Fruit fly (Drosophila melanogaster) whole organism, adult: Measurements from ENCODE around the gene PolD1.

Experiments
- CG11617 ChIP-seq: fragments of 200-800 bp; sonication (Bioruptor generic); optimal IDR thresholded peaks from 2 replicates; lab custom pipeline; 2017; ENCODE audit warnings: mild to moderate bottlenecking, missing biosample characterization, missing genetic modification reagents, missing genetic modification characterization
- CG12768 ChIP-seq: fragments of 200-800 bp; sonication (Bioruptor generic); optimal IDR thresholded peaks from 2 replicates; lab custom pipeline; 2017; ENCODE audit warnings: missing biosample characterization, missing genetic modification characterization, mild to moderate bottlenecking, moderate library complexity, missing genetic modification reagents
- CG14711 ChIP-seq: fragments of 200-800 bp; sonication (Bioruptor generic); optimal IDR thresholded peaks from 2 replicates; lab custom pipeline; 2018; ENCODE audit warnings: missing biosample characterization, mild to moderate bottlenecking, missing genetic modification characterization, moderate library complexity
- CG1620 ChIP-seq: fragments of 200-800 bp; sonication (Bioruptor generic); optimal IDR thresholded peaks from 2 replicates; lab custom pipeline; 2016; ENCODE audit warnings: missing biosample characterization, missing genetic modification characterization
- CG33017 ChIP-seq: fragments of 200-800 bp; sonication (Bioruptor generic); optimal IDR thresholded peaks from 2 replicates; lab custom pipeline; 2018; ENCODE audit warnings: missing biosample characterization, mild to moderate bottlenecking, missing genetic modification characterization, moderate library complexity
- CG5204 ChIP-seq: fragments of 200-800 bp; sonication (Bioruptor generic); optimal IDR thresholded peaks from 2 replicates; lab custom pipeline; 2016; ENCODE audit warnings: missing biosample characterization, missing genetic modification characterization
- CG7045 ChIP-seq: fragments of 200-800 bp; sonication (Bioruptor generic); optimal IDR thresholded peaks from 2 replicates; lab custom pipeline; 2017; ENCODE audit warnings: missing biosample characterization, mild to moderate bottlenecking, missing genetic modification characterization
- CG7101 ChIP-seq: fragments of 200-800 bp; sonication (Bioruptor generic); optimal IDR thresholded peaks from 2 replicates; lab custom pipeline; 2018; ENCODE audit warnings: missing biosample characterization, mild to moderate bottlenecking, missing genetic modification characterization, moderate library complexity
- Clk ChIP-seq: fragments of 200-800 bp; sonication (Bioruptor generic); optimal IDR thresholded peaks from 2 replicates; lab custom pipeline; 2017; ENCODE audit warnings: missing biosample characterization, missing genetic modification characterization
- Crg-1 ChIP-seq: fragments of 200-800 bp; sonication (Bioruptor generic); optimal IDR thresholded peaks from 2 replicates; lab custom pipeline; 2016; ENCODE audit warnings: missing biosample characterization, missing genetic modification characterization
- Hr96 ChIP-seq: fragments of 200-800 bp; sonication (Bioruptor generic); optimal IDR thresholded peaks from 2 replicates; lab custom pipeline; 2016; ENCODE audit warnings: missing biosample characterization, missing genetic modification characterization
- Mnt ChIP-seq: fragments of 200-800 bp; sonication (Bioruptor generic); optimal IDR thresholded peaks from 2 replicates; lab custom pipeline; 2016; ENCODE audit warnings: missing biosample characterization, mild to moderate bottlenecking, missing genetic modification characterization
- bab1 ChIP-seq: fragments of 200-800 bp; sonication (Bioruptor generic); optimal IDR thresholded peaks from 3 replicates; lab custom pipeline; 2019; ENCODE audit warnings: missing biosample characterization, mild to moderate bottlenecking, missing genetic modification characterization, moderate library complexity
- cic ChIP-seq: fragments of 200-800 bp; sonication (Bioruptor generic); optimal IDR thresholded peaks from 2 replicates; lab custom pipeline; 2017; ENCODE audit warnings: missing biosample characterization, mild to moderate bottlenecking, missing genetic modification characterization, moderate library complexity
- cnc ChIP-seq, 2 experiments: fragments of >200 bp; optimal IDR thresholded peaks; 2 replicates each; lab custom pipeline; 2017
- kay ChIP-seq: fragments of 200-800 bp; sonication (Bioruptor generic); peaks from one replicate; lab custom pipeline; 2016; ENCODE audit warnings: missing biosample characterization, missing genetic modification characterization, borderline replicate concordance
- ovo ChIP-seq: fragments of 200-800 bp; sonication (Bioruptor generic); optimal IDR thresholded peaks from 2 replicates; lab custom pipeline; 2016; ENCODE audit warnings: missing biosample characterization, missing genetic modification characterization
- pad ChIP-seq: fragments of 200-800 bp; sonication (Bioruptor generic); optimal IDR thresholded peaks from 3 replicates; lab custom pipeline; 2017; ENCODE audit warnings: missing biosample characterization, missing genetic modification characterization, mild to moderate bottlenecking, moderate library complexity, missing genetic modification reagents
- tj ChIP-seq: fragments of 200-800 bp; sonication (Bioruptor generic); optimal IDR thresholded peaks from 3 replicates; lab custom pipeline; 2017; ENCODE audit warnings: missing biosample characterization, mild to moderate bottlenecking, missing genetic modification characterization, moderate library complexity
- toe ChIP-seq: fragments of 200-800 bp; sonication (Bioruptor generic); optimal IDR thresholded peaks from 2 replicates; lab custom pipeline; 2016; ENCODE audit warnings: missing biosample characterization, missing genetic modification characterization

PolD1 gene

dm6 chr3L:15982783-15983432, 4.7 kb downstream of the PolD1 start, which contains the start of the genes brm and Arl1:
TSS of gene brm (minus strand) at chr3L:15982869.
TSS of gene Arl1 (plus strand) at chr3L:15983135.
- TF ChIP-seq bab1 (GFP tag; lab: Kevin White, UChicago): peak; percentile 99
- TF ChIP-seq CG11617 (GFP tag; lab: Kevin White, UChicago): peak; percentile 99
- TF ChIP-seq CG7101: peak; percentile 99
- peak; percentile 99 for TF ChIP-seq CG7045 (GFP tag; lab: Kevin White, UChicago)
- TF ChIP-seq CG33017: peak; percentile 98
- peak; percentile 98 for TF ChIP-seq CG14711
- TF ChIP-seq ovo (GFP tag; lab: Kevin White, UChicago): peak; percentile 98
- peak; percentile 93 for TF ChIP-seq tj (GFP tag; lab: Kevin White, UChicago)
- TF ChIP-seq CG12768 (GFP tag; lab: Kevin White, UChicago): peak; percentile 99
- TF ChIP-seq cnc (optimal IDR thresholded peaks at IDR 0.05; lab: Kevin White, UChicago): no peak
- TF ChIP-seq CG1620 (GFP tag; lab: Kevin White, UChicago): peak; percentile 97
- no peak for TF ChIP-seq kay (GFP tag; lab: Kevin White, UChicago)
- TF ChIP-seq Crg-1 (GFP tag; lab: Kevin White, UChicago): peak; percentile 97
- TF ChIP-seq Mnt: peak; percentile 95
- TF ChIP-seq toe: peak; percentile 99
- peak; percentile 93 for TF ChIP-seq cic
- TF ChIP-seq Hr96: peak; percentile 95
- peak; percentile 97 for TF ChIP-seq CG5204
- peak; percentile 95 for TF ChIP-seq pad (GFP tag; lab: Kevin White, UChicago)
- TF ChIP-seq Clk (GFP tag; lab: Kevin White, UChicago): peak; percentile 99

- no peak for TF ChIP-seq tj (GFP tag; lab: Kevin White, UChicago)
- TF ChIP-seq bab1 (GFP tag; lab: Kevin White, UChicago): no peak
- TF ChIP-seq ovo (GFP tag; lab: Kevin White, UChicago): no peak
- TF ChIP-seq Mnt: no peak
- TF ChIP-seq toe: no peak
- no peak for TF ChIP-seq CG12768 (GFP tag; lab: Kevin White, UChicago)
- TF ChIP-seq CG1620 (GFP tag; lab: Kevin White, UChicago): no peak
- no peak for TF ChIP-seq cic
- TF ChIP-seq CG33017: no peak
- no peak for TF ChIP-seq Hr96
- no peak for TF ChIP-seq CG5204
- TF ChIP-seq CG7101: no peak
- no peak for TF ChIP-seq Clk (GFP tag; lab: Kevin White, UChicago)
- TF ChIP-seq CG7045 (GFP tag; lab: Kevin White, UChicago): no peak
- TF ChIP-seq Crg-1 (GFP tag; lab: Kevin White, UChicago): no peak
- no peak for TF ChIP-seq CG14711
- TF ChIP-seq CG11617 (GFP tag; lab: Kevin White, UChicago): no peak
- no peak for TF ChIP-seq kay (GFP tag; lab: Kevin White, UChicago)
- TF ChIP-seq cnc (optimal IDR thresholded peaks at IDR 0.05; lab: Kevin White, UChicago): no peak
- no peak for TF ChIP-seq pad (GFP tag; lab: Kevin White, UChicago)
Observed at dm6 chr3L:15982148-15982547, 5.5 kb downstream of the PolD1 start.

- TF ChIP-seq cnc (optimal IDR thresholded peaks at IDR 0.05; lab: Kevin White, UChicago): no peak
- TF ChIP-seq CG5204: no peak
- TF ChIP-seq tj (GFP tag; lab: Kevin White, UChicago): no peak
- no peak for TF ChIP-seq Crg-1 (GFP tag; lab: Kevin White, UChicago)
- no peak for TF ChIP-seq CG14711
- no peak for TF ChIP-seq Mnt
- no peak for TF ChIP-seq kay (GFP tag; lab: Kevin White, UChicago)
- TF ChIP-seq ovo (GFP tag; lab: Kevin White, UChicago): no peak
- no peak for TF ChIP-seq CG12768 (GFP tag; lab: Kevin White, UChicago)
- no peak for TF ChIP-seq pad (GFP tag; lab: Kevin White, UChicago)
- no peak for TF ChIP-seq CG1620 (GFP tag; lab: Kevin White, UChicago)
- TF ChIP-seq cic: no peak
- no peak for TF ChIP-seq toe
- no peak for TF ChIP-seq CG33017
- TF ChIP-seq Hr96: no peak
- TF ChIP-seq CG7101: no peak
- no peak for TF ChIP-seq bab1 (GFP tag; lab: Kevin White, UChicago)
- no peak for TF ChIP-seq Clk (GFP tag; lab: Kevin White, UChicago)
- TF ChIP-seq CG7045 (GFP tag; lab: Kevin White, UChicago): no peak
Observed at dm6 chr3L:15981403-15981802, 6.2 kb downstream of the PolD1 start.

dm6 chr3L:15979912-15980311, 7.7 kb downstream of the PolD1 start, which contains the start of gene CG17027:
TSS of gene CG17027 (plus strand) at chr3L:15980100.
- TF ChIP-seq cnc (optimal IDR thresholded peaks at IDR 0.05; lab: Kevin White, UChicago) (no peak), cic (peak; percentile 59)

- TF ChIP-seq cnc (optimal IDR thresholded peaks at IDR 0.05; lab: Kevin White, UChicago) (no peak), toe (no peak), Crg-1 (GFP tag; lab: Kevin White, UChicago) (no peak), CG14711 (no peak), CG7045 (GFP tag; lab: Kevin White, UChicago) (no peak), ovo (GFP tag; lab: Kevin White, UChicago) (no peak), CG5204 (no peak), Hr96 (no peak), tj (GFP tag; lab: Kevin White, UChicago) (no peak), pad (GFP tag; lab: Kevin White, UChicago) (no peak)
Observed at dm6 chr3L:15979240-15979639, 8.4 kb downstream of the PolD1 start.

- TF ChIP-seq toe: no peak
- peak; percentile 24 for TF ChIP-seq CG33017
- no peak for TF ChIP-seq kay (GFP tag; lab: Kevin White, UChicago)
- TF ChIP-seq pad (GFP tag; lab: Kevin White, UChicago): no peak
- TF ChIP-seq CG12768 (GFP tag; lab: Kevin White, UChicago): no peak
- no peak for TF ChIP-seq tj (GFP tag; lab: Kevin White, UChicago)
- TF ChIP-seq Clk (GFP tag; lab: Kevin White, UChicago): no peak
- TF ChIP-seq Crg-1 (GFP tag; lab: Kevin White, UChicago): no peak
Observed at dm6 chr3L:15978224-15978623, 9.4 kb downstream of the PolD1 start, which contains the start of gene CG17028. TSS of gene CG17028 (plus strand) at chr3L:15978524.
